Fruit fly (Drosophila melanogaster): Measurements from ENCODE around the gene upd3.

dm6 chrX:18288652-18289051 lies 11.6 kb downstream of the upd3 start:
- TF ChIP-seq CG8478 (optimal IDR thresholded peaks at IDR 0.05), result no peak
- TF ChIP-seq usp (GFP tag; optimal IDR thresholded peaks at IDR 0.05), result no peak
- TF ChIP-seq psq (optimal IDR thresholded peaks at IDR 0.05), result no peak
- TF ChIP-seq Dll (optimal IDR thresholded peaks at IDR 0.05), result no peak
- TF ChIP-seq pan (optimal IDR thresholded peaks at IDR 0.05), result no peak
